Worm (Caenorhabditis elegans) whole organism, L3 larva: ENCODE results near the gene atf-6.

ENCODE experiments used
- ceh-16 ChIP-seq: sonication (generic microtip); optimal IDR thresholded peaks from 2 replicates; lab custom pipeline; 2017; ENCODE audit warnings: missing biosample characterization, missing genetic modification characterization
- elt-1 ChIP-seq: fragments of 150-350 bp; optimal IDR thresholded peaks from 2 replicates; lab custom pipeline; 2014; ENCODE audit warnings: missing biosample characterization, missing genetic modification characterization
- fkh-10 ChIP-seq: sonication (generic microtip); optimal IDR thresholded peaks from 2 replicates; lab custom pipeline; 2017; ENCODE audit warnings: missing biosample characterization, missing genetic modification reagents, missing genetic modification characterization
- fos-1 ChIP-seq: fragments of 150-350 bp; optimal IDR thresholded peaks from 2 replicates; lab custom pipeline; 2014; ENCODE audit warnings: missing biosample characterization, missing genetic modification characterization
- lsy-12 ChIP-seq: sonication (generic microtip); optimal IDR thresholded peaks from 2 replicates; lab custom pipeline; 2016; ENCODE audit warnings: mild to moderate bottlenecking, missing genetic modification characterization, missing compliant biosample characterization
- mdl-1 ChIP-seq: fragments of 150-350 bp; optimal IDR thresholded peaks from 2 replicates; lab custom pipeline; 2014; ENCODE audit warnings: missing biosample characterization, missing genetic modification characterization
- nhr-28 ChIP-seq: fragments of 150-350 bp; optimal IDR thresholded peaks from 2 replicates; lab custom pipeline; 2014; ENCODE audit warnings: missing biosample characterization, missing genetic modification characterization
- pha-4 ChIP-seq: fragments of 150-350 bp; optimal IDR thresholded peaks from 2 replicates; lab custom pipeline; 2014; ENCODE audit warnings: missing biosample characterization, missing genetic modification reagents, missing genetic modification characterization
- pqm-1 ChIP-seq: fragments of 150-350 bp; optimal IDR thresholded peaks from 2 replicates; lab custom pipeline; 2017; ENCODE audit warnings: missing biosample characterization, missing genetic modification characterization, inconsistent platforms
- unc-39 ChIP-seq: sonication (generic microtip); optimal IDR thresholded peaks from 4 replicates; lab custom pipeline; 2017; ENCODE audit warnings: missing biosample characterization, missing genetic modification characterization
- zag-1 ChIP-seq: fragments of 150-350 bp; optimal IDR thresholded peaks from 2 replicates; lab custom pipeline; 2014; ENCODE audit warnings: missing biosample characterization, missing genetic modification characterization

DNA sequence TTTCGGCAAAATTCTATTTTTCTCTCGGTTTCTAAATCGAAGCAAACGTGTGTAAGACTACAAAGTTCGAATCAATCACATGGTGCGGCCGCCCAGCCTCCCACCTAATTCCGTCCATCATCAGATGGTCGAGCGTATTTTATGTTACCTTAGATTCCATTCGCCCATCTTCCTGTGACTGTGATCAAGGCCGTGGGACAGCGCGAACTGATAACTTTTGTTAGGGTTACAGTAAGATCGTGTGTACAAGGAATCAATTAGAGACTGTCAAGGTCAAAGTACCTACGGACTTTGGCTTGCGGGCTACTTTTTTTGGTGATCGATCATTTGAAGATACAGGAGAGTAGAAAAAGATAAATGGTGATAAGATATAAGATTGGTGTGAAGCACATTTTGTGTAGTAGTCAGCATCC, 42.3 kb downstream of the atf-6 start:
- TF ChIP-seq elt-1 (tag; lab: Kevin White, UChicago) (no peak), ceh-16 (tag; lab: Kevin White, UChicago) (no peak), pha-4 (tag; lab: Kevin White, UChicago) (no peak), fos-1 (tag; lab: Kevin White, UChicago) (no peak), nhr-28 (tag; lab: Kevin White, UChicago) (no peak), pqm-1 (tag; lab: Kevin White, UChicago) (peak; percentile 54), zag-1 (tag; lab: Kevin White, UChicago) (no peak), fkh-10 (GFP tag; lab: Kevin White, UChicago) (no peak), mdl-1 (peak; percentile 49), unc-39 (tag; lab: Kevin White, UChicago) (no peak), lsy-12 (tag; lab: Kevin White, UChicago) (peak; percentile 41)
